Fruit fly (Drosophila melanogaster) whole organism, prepupa: ENCODE measurements around the gene Pp4-19C.

Experiments used
- Blimp-1 ChIP-seq: fragments of 200-800 bp; sonication (Bioruptor generic); optimal IDR thresholded peaks from 3 replicates; lab custom pipeline; 2017; ENCODE audit warnings: missing biosample characterization, missing genetic modification characterization, mild to moderate bottlenecking, moderate library complexity, missing genetic modification reagents
- CG10631 ChIP-seq: fragments of 200-800 bp; sonication (Bioruptor generic); optimal IDR thresholded peaks from 2 replicates; lab custom pipeline; 2016; ENCODE audit warnings: missing biosample characterization, missing genetic modification characterization
- CG11294 ChIP-seq: fragments of 200-800 bp; sonication (Bioruptor generic); IDR thresholded peaks from 2 replicates; pipeline ENCODE4 v1.3.6; 2022; ENCODE audit warnings: missing biosample characterization, missing genetic modification characterization
- CG11762 ChIP-seq: fragments of 200-800 bp; sonication (Bioruptor generic); optimal IDR thresholded peaks from 3 replicates; lab custom pipeline; 2016; ENCODE audit warnings: missing biosample characterization, missing genetic modification characterization; ENCODE audit not compliant: insufficient read depth
- CG11902 ChIP-seq: fragments of 200-800 bp; sonication (Bioruptor generic); optimal IDR thresholded peaks from 3 replicates; lab custom pipeline; 2016; ENCODE audit warnings: missing biosample characterization, missing genetic modification characterization
- CG15336 ChIP-seq: fragments of 200-800 bp; sonication (Bioruptor generic); IDR thresholded peaks from 2 replicates; pipeline ENCODE4 v1.3.6; 2022; ENCODE audit warnings: missing biosample characterization, missing genetic modification characterization
- CG1621 ChIP-seq: fragments of 200-800 bp; sonication (Bioruptor generic); optimal IDR thresholded peaks from 3 replicates; lab custom pipeline; 2018; ENCODE audit warnings: missing biosample characterization, mild to moderate bottlenecking, missing genetic modification characterization
- CG16779 ChIP-seq: fragments of 200-800 bp; sonication (Bioruptor generic); optimal IDR thresholded peaks from 3 replicates; lab custom pipeline; 2017; ENCODE audit warnings: missing biosample characterization, mild to moderate bottlenecking, missing genetic modification characterization
- CG3032 ChIP-seq: fragments of 200-800 bp; optimal IDR thresholded peaks from 2 replicates; lab custom pipeline; 2019; ENCODE audit warnings: missing biosample characterization, mild to moderate bottlenecking, missing genetic modification characterization, moderate library complexity
- CG31627 ChIP-seq: fragments of 200-800 bp; sonication (Bioruptor generic); optimal IDR thresholded peaks from 3 replicates; lab custom pipeline; 2016; ENCODE audit warnings: missing biosample characterization, missing genetic modification characterization
- CG32006 ChIP-seq: fragments of 200-800 bp; sonication (Bioruptor generic); optimal IDR thresholded peaks from 3 replicates; lab custom pipeline; 2017; ENCODE audit warnings: missing biosample characterization, mild to moderate bottlenecking, missing genetic modification characterization
- CG34406 ChIP-seq: fragments of 200-800 bp; sonication (Bioruptor generic); optimal IDR thresholded peaks from 3 replicates; lab custom pipeline; 2016; ENCODE audit warnings: missing biosample characterization, missing genetic modification characterization
- CG6163 ChIP-seq: fragments of 200-800 bp; sonication (Bioruptor generic); IDR thresholded peaks from 3 replicates; pipeline ENCODE4 v1.3.6; 2022; ENCODE audit warnings: missing biosample characterization, missing genetic modification characterization
- CG6276 ChIP-seq: fragments of 200-800 bp; sonication (Bioruptor generic); optimal IDR thresholded peaks from 2 replicates; lab custom pipeline; 2017; ENCODE audit warnings: missing biosample characterization, mild to moderate bottlenecking, missing genetic modification characterization
- CG6792 ChIP-seq: fragments of 200-800 bp; sonication (Bioruptor generic); optimal IDR thresholded peaks from 3 replicates; lab custom pipeline; 2016; ENCODE audit warnings: missing biosample characterization, missing genetic modification characterization
- CG6808 ChIP-seq: fragments of 200-800 bp; sonication (Bioruptor generic); optimal IDR thresholded peaks from 3 replicates; lab custom pipeline; 2017; ENCODE audit warnings: missing biosample characterization, missing genetic modification characterization, mild to moderate bottlenecking, moderate library complexity, missing genetic modification reagents
- CG6854 ChIP-seq: fragments of 200-800 bp; sonication (Bioruptor generic); optimal IDR thresholded peaks from 2 replicates; lab custom pipeline; 2017; ENCODE audit warnings: missing biosample characterization, mild to moderate bottlenecking, missing genetic modification characterization
- CG7368 ChIP-seq: fragments of 200-800 bp; sonication (Bioruptor generic); optimal IDR thresholded peaks from 3 replicates; lab custom pipeline; 2016; ENCODE audit warnings: missing biosample characterization, missing genetic modification characterization
- CG8119 ChIP-seq: fragments of 200-800 bp; sonication (Bioruptor generic); IDR thresholded peaks from 3 replicates; pipeline ENCODE4 v1.3.6; 2022; ENCODE audit warnings: missing biosample characterization, missing genetic modification characterization
- CG8319 ChIP-seq: fragments of 200-800 bp; sonication (Bioruptor generic); optimal IDR thresholded peaks from 3 replicates; lab custom pipeline; 2016; ENCODE audit warnings: missing biosample characterization, missing genetic modification characterization
- CG8632 ChIP-seq: fragments of 200-800 bp; sonication (Bioruptor generic); optimal IDR thresholded peaks from 3 replicates; lab custom pipeline; 2016; ENCODE audit warnings: missing biosample characterization, missing genetic modification characterization
- CG9139 ChIP-seq: fragments of 200-800 bp; sonication (Bioruptor generic); optimal IDR thresholded peaks from 3 replicates; lab custom pipeline; 2017; ENCODE audit warnings: missing biosample characterization, mild to moderate bottlenecking, missing genetic modification characterization
- Eip75B ChIP-seq: fragments of 200-800 bp; sonication (Bioruptor generic); optimal IDR thresholded peaks from 3 replicates; lab custom pipeline; 2016; ENCODE audit warnings: missing biosample characterization, missing genetic modification characterization
- Eip78C ChIP-seq: fragments of 200-800 bp; sonication (Bioruptor generic); peaks from one replicate; lab custom pipeline; 2016; ENCODE audit warnings: missing biosample characterization, missing genetic modification characterization
- Eip93F ChIP-seq: fragments of 200-800 bp; sonication (Bioruptor generic); optimal IDR thresholded peaks from 2 replicates; lab custom pipeline; 2016; ENCODE audit warnings: missing biosample characterization, mild to moderate bottlenecking, missing genetic modification characterization
- Ets21C ChIP-seq: fragments of 200-800 bp; sonication (Bioruptor generic); optimal IDR thresholded peaks from 3 replicates; lab custom pipeline; 2016; ENCODE audit warnings: missing biosample characterization, missing genetic modification characterization
- Ets96B ChIP-seq: fragments of 200-800 bp; optimal IDR thresholded peaks from 2 replicates; lab custom pipeline; 2019; ENCODE audit warnings: missing biosample characterization, mild to moderate bottlenecking, missing genetic modification characterization, moderate library complexity
- Gug ChIP-seq: fragments of 200-800 bp; sonication (Bioruptor generic); IDR thresholded peaks from 2 replicates; pipeline ENCODE4 v1.3.6; 2022; ENCODE audit warnings: missing biosample characterization, missing genetic modification characterization
- Hr39 ChIP-seq: fragments of 200-800 bp; sonication (Bioruptor generic); optimal IDR thresholded peaks from 2 replicates; lab custom pipeline; 2016; ENCODE audit warnings: missing biosample characterization, missing genetic modification characterization
- Hr4 ChIP-seq: fragments of 200-800 bp; sonication (Bioruptor generic); optimal IDR thresholded peaks from 3 replicates; lab custom pipeline; 2016; ENCODE audit warnings: missing biosample characterization, missing genetic modification characterization
- Lpt ChIP-seq: fragments of 200-800 bp; sonication (Bioruptor generic); optimal IDR thresholded peaks from 3 replicates; lab custom pipeline; 2016; ENCODE audit warnings: missing biosample characterization, missing genetic modification characterization
- Met ChIP-seq: fragments of 200-800 bp; sonication (Bioruptor generic); optimal IDR thresholded peaks from 3 replicates; lab custom pipeline; 2016; ENCODE audit warnings: missing biosample characterization, missing genetic modification characterization
- OdsH ChIP-seq: fragments of 200-800 bp; sonication (Bioruptor generic); optimal IDR thresholded peaks from 3 replicates; lab custom pipeline; 2016; ENCODE audit warnings: missing biosample characterization, missing genetic modification characterization
- Smox ChIP-seq: fragments of 200-800 bp; sonication (Bioruptor generic); optimal IDR thresholded peaks from 3 replicates; lab custom pipeline; 2016; ENCODE audit warnings: missing biosample characterization, missing genetic modification characterization
- Sox102F ChIP-seq: fragments of 200-800 bp; sonication (Bioruptor generic); optimal IDR thresholded peaks from 2 replicates; lab custom pipeline; 2016; ENCODE audit warnings: missing biosample characterization, mild to moderate bottlenecking, missing genetic modification characterization
- Sox15 ChIP-seq: fragments of 200-800 bp; sonication (Bioruptor generic); optimal IDR thresholded peaks from 3 replicates; lab custom pipeline; 2016; ENCODE audit warnings: missing biosample characterization, missing genetic modification characterization
- achi ChIP-seq: fragments of 200-800 bp; sonication (Bioruptor generic); optimal IDR thresholded peaks from 3 replicates; lab custom pipeline; 2016; ENCODE audit warnings: missing biosample characterization, missing genetic modification characterization
- dac ChIP-seq: fragments of 200-800 bp; sonication (Bioruptor generic); optimal IDR thresholded peaks from 2 replicates; lab custom pipeline; 2017; ENCODE audit warnings: missing biosample characterization, mild to moderate bottlenecking, missing genetic modification characterization
- dsx ChIP-seq: fragments of 200-800 bp; optimal IDR thresholded peaks from 3 replicates; lab custom pipeline; 2019; ENCODE audit warnings: missing biosample characterization, mild to moderate bottlenecking, missing genetic modification characterization, moderate library complexity; ENCODE audit not compliant: poor library complexity, severe bottlenecking
- eg ChIP-seq: fragments of 200-800 bp; sonication (Bioruptor generic); IDR thresholded peaks from 3 replicates; pipeline ENCODE4 v1.3.6; 2022; ENCODE audit warnings: missing biosample characterization, missing genetic modification characterization
- esn ChIP-seq: fragments of 200-800 bp; sonication (Bioruptor generic); optimal IDR thresholded peaks from 2 replicates; lab custom pipeline; 2016; ENCODE audit warnings: missing biosample characterization, mild to moderate bottlenecking, missing genetic modification characterization, moderate library complexity
- fd59A ChIP-seq: fragments of 200-800 bp; sonication (Bioruptor generic); optimal IDR thresholded peaks from 2 replicates; lab custom pipeline; 2017; ENCODE audit warnings: missing biosample characterization, mild to moderate bottlenecking, missing genetic modification characterization, missing genetic modification reagents
- fd85E ChIP-seq: fragments of 200-800 bp; sonication (Bioruptor generic); optimal IDR thresholded peaks from 3 replicates; lab custom pipeline; 2016; ENCODE audit warnings: missing biosample characterization, missing genetic modification characterization
- fkh ChIP-seq: fragments of 200-800 bp; sonication (Bioruptor generic); optimal IDR thresholded peaks from 3 replicates; lab custom pipeline; 2017; ENCODE audit warnings: missing biosample characterization, mild to moderate bottlenecking, missing genetic modification characterization, moderate library complexity
- lz ChIP-seq: fragments of 200-800 bp; sonication (Bioruptor generic); optimal IDR thresholded peaks from 3 replicates; lab custom pipeline; 2016; ENCODE audit warnings: missing biosample characterization, missing genetic modification characterization
- net ChIP-seq: fragments of 200-800 bp; sonication (Bioruptor generic); optimal IDR thresholded peaks from 3 replicates; lab custom pipeline; 2016; ENCODE audit warnings: missing biosample characterization, missing genetic modification characterization
- pdm3 ChIP-seq: fragments of 200-800 bp; sonication (Bioruptor generic); optimal IDR thresholded peaks from 3 replicates; lab custom pipeline; 2016; ENCODE audit warnings: missing biosample characterization, missing genetic modification characterization
- salr ChIP-seq, 2 experiments: fragments of 200-800 bp; sonication (Bioruptor generic); optimal IDR thresholded peaks; 3 replicates each; lab custom pipeline; 2016 to 2018; ENCODE audit warnings: missing biosample characterization in 2 of 2, missing genetic modification characterization in 2 of 2, mild to moderate bottlenecking in 1 of 2
- spab ChIP-seq: fragments of 200-800 bp; sonication (Bioruptor generic); optimal IDR thresholded peaks from 2 replicates; lab custom pipeline; 2017; ENCODE audit warnings: missing biosample characterization, mild to moderate bottlenecking, missing genetic modification characterization, missing genetic modification reagents
- ss ChIP-seq, 2 experiments: fragments of 200-800 bp; sonication (Bioruptor generic); optimal IDR thresholded peaks; 2 replicates in 1 of 2; 3 replicates in 1 of 2; lab custom pipeline; 2017 to 2018; ENCODE audit warnings: mild to moderate bottlenecking in 2 of 2, missing biosample characterization in 2 of 2, missing genetic modification characterization in 2 of 2, moderate library complexity in 1 of 2
- svp ChIP-seq: fragments of 200-800 bp; sonication (Bioruptor generic); peaks from one replicate; lab custom pipeline; 2016; ENCODE audit warnings: missing biosample characterization, missing genetic modification characterization
- topi ChIP-seq: fragments of 200-800 bp; sonication (Bioruptor generic); optimal IDR thresholded peaks from 3 replicates; lab custom pipeline; 2016; ENCODE audit warnings: missing biosample characterization, missing genetic modification characterization
- vri ChIP-seq: fragments of 200-800 bp; sonication (Bioruptor generic); optimal IDR thresholded peaks from 3 replicates; lab custom pipeline; 2016; ENCODE audit warnings: missing biosample characterization, mild to moderate bottlenecking, missing genetic modification characterization

Pp4-19C gene

dm6 chrX:20468192-20468591 lies 44.4 kb upstream of the Pp4-19C start:
- TF ChIP-seq dac (GFP tag; lab: Kevin White, UChicago) (peak; percentile 24), Sox102F (GFP tag; lab: Kevin White, UChicago) (no peak), CG6276 (GFP tag; lab: Kevin White, UChicago) (peak; percentile 83), pdm3 (GFP tag; lab: Kevin White, UChicago) (no peak), CG8119 (GFP tag; lab: Robert Waterston, UW) (peak; percentile 67), CG16779 (tag; lab: Kevin White, UChicago) (peak; percentile 83), CG1621 (tag; lab: Kevin White, UChicago) (peak; percentile 67), net (GFP tag; lab: Kevin White, UChicago) (peak; percentile 61), fd85E (GFP tag; lab: Kevin White, UChicago) (no peak), fkh (GFP tag; lab: Kevin White, UChicago) (no peak), achi (GFP tag; lab: Kevin White, UChicago) (no peak), OdsH (GFP tag; lab: Kevin White, UChicago) (no peak), CG6792 (GFP tag; lab: Kevin White, UChicago) (no peak), svp (GFP tag; lab: Kevin White, UChicago) (no peak), CG15336 (peak; percentile 65), CG11762 (no peak), lz (no peak), Eip78C (GFP tag; lab: Kevin White, UChicago) (peak; percentile 62), CG11294 (GFP tag; lab: Robert Waterston, UW) (no peak), Sox15 (GFP tag; lab: Kevin White, UChicago) (no peak), Eip93F (GFP tag; lab: Kevin White, UChicago) (no peak), Ets96B (tag; lab: Kevin White, UChicago) (no peak), Blimp-1 (no peak), Ets21C (GFP tag; lab: Kevin White, UChicago) (no peak), CG11902 (no peak), CG8632 (GFP tag; lab: Kevin White, UChicago) (no peak), salr (GFP tag; optimal IDR thresholded peaks at IDR 0.05; lab: Kevin White, UChicago) (peak in 1 of 2 experiments; percentile 44), esn (no peak), CG3032 (tag; lab: Kevin White, UChicago) (peak; percentile 6), topi (GFP tag; lab: Kevin White, UChicago) (no peak), Gug (no peak), CG31627 (GFP tag; lab: Kevin White, UChicago) (no peak), vri (GFP tag; lab: Kevin White, UChicago) (no peak), dsx (GFP tag; lab: Kevin White, UChicago) (peak; percentile 35), ss (GFP tag; optimal IDR thresholded peaks at IDR 0.05; lab: Kevin White, UChicago) (peak in 1 of 2 experiments; percentile 85), CG6854 (GFP tag; lab: Kevin White, UChicago) (peak; percentile 4), Hr4 (GFP tag; lab: Kevin White, UChicago) (no peak), CG7368 (GFP tag; lab: Kevin White, UChicago) (no peak), CG32006 (GFP tag; lab: Kevin White, UChicago) (no peak), Met (no peak), eg (GFP tag; lab: Robert Waterston, UW) (peak; percentile 78), CG6163 (GFP tag; lab: Robert Waterston, UW) (peak; percentile 52; the same call in 1 of the 3 replicates), Lpt (GFP tag; lab: Kevin White, UChicago) (peak; percentile 18), CG9139 (GFP tag; lab: Kevin White, UChicago) (no peak), Hr39 (GFP tag; lab: Kevin White, UChicago) (no peak), Eip75B (GFP tag; lab: Kevin White, UChicago) (no peak), CG34406 (GFP tag; lab: Kevin White, UChicago) (no peak), fd59A (GFP tag; lab: Kevin White, UChicago) (no peak), CG6808 (GFP tag; lab: Kevin White, UChicago) (peak; percentile 56), Smox (GFP tag; lab: Kevin White, UChicago) (no peak), CG10631 (GFP tag; lab: Kevin White, UChicago) (no peak), CG8319 (no peak), spab (no peak)
